Fruit fly (Drosophila melanogaster): ENCODE data around the gene CG10713.

Gene CG10713

DNA sequence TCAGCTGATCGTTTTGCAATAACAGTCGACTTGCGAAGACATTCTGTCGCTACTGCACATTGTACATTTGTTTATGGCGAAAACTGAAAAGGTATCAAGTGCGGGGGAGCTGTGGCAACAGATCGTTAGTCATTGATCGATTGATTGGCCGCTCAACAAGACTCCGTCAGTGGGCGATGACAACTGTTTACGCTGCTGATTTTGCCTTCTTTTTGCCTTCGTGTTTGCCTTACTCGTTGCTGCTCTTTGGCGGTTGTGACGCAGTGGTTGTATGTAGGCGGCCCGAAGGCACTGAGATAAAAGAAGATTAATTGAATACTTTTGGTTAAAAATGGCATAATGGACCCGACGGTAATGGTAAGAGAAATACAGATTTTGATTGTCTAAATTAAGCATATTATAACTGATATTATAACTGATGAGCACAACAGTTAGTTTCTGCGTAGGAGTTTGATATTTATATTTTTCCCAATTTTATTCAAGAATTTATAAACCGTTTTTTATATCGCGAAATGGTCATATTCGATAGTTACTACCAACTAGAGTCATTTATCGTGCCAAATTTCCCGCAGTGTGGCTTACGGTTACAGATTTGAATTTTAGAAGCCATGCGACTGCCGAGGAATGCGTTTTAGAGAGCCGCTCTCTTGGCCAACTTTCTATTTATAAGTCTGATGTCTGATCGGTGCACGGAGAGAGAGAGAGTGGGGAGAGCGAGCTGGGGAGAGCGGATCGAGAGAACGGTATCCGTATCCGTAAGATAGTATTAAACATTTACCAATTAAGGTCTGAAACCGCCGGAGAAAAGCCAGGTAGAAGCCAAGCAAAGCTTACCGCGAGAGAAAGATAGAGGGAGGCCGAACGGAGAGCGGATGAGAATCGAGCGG, 41.8 kb upstream of the CG10713 start (continued):
- TF ChIP-seq CG14050 (GFP tag; IDR thresholded peaks at IDR 0.05) (peak; percentile 75), mirr (GFP tag; optimal IDR thresholded peaks at IDR 0.05) (no peak), scrt (GFP tag; optimal IDR thresholded peaks at IDR 0.05) (peak; percentile 86), CG11398 (GFP tag; optimal IDR thresholded peaks at IDR 0.05) (peak; percentile 35), Elba2 (GFP tag; optimal IDR thresholded peaks at IDR 0.05) (no peak), CG1602 (GFP tag; optimal IDR thresholded peaks at IDR 0.05) (peak; percentile 83), CG15479 (GFP tag; optimal IDR thresholded peaks at IDR 0.05) (no peak), Dek (tag; optimal IDR thresholded peaks at IDR 0.05) (peak; percentile 89), CG13624 (GFP tag; optimal IDR thresholded peaks at IDR 0.05) (peak; percentile 59), CG4282 (GFP tag; optimal IDR thresholded peaks at IDR 0.05) (peak; percentile 14), sd (tag; optimal IDR thresholded peaks at IDR 0.05) (peak; percentile 99), lola (GFP tag; optimal IDR thresholded peaks at IDR 0.05) (peak in 1 of 3 experiments; percentile 84), CG18476 (GFP tag; optimal IDR thresholded peaks at IDR 0.05) (peak; percentile 80), CG13123 (GFP tag; optimal IDR thresholded peaks at IDR 0.05) (peak; percentile 56), pros (GFP tag; optimal IDR thresholded peaks at IDR 0.05) (peak; percentile 10), CG6175 (GFP tag; IDR thresholded peaks at IDR 0.05) (peak; percentile 47; the same call in 1 of the 3 replicates), dysf (GFP tag; IDR thresholded peaks at IDR 0.05) (peak; percentile 94), cwo (GFP tag; optimal IDR thresholded peaks at IDR 0.05) (peak; percentile 88), CG14860 (GFP tag; IDR thresholded peaks at IDR 0.05; ENCODE audit: partially characterized antibody) (no peak), CG10462 (GFP tag; optimal IDR thresholded peaks at IDR 0.05) (peak; percentile 62), Dref (GFP tag; IDR thresholded peaks at IDR 0.05) (no peak), Ravus (GFP tag; IDR thresholded peaks at IDR 0.05) (peak; percentile 45), CG17359 (tag; optimal IDR thresholded peaks at IDR 0.05) (peak; percentile 91), Rfx (GFP tag; IDR thresholded peaks at IDR 0.05) (peak; percentile 88), Hmr (GFP tag; optimal IDR thresholded peaks at IDR 0.05) (peak; percentile 92), CG7357 (GFP tag; IDR thresholded peaks at IDR 0.05) (peak; percentile 78; the same call in 2 of the 3 replicates), crp (GFP tag; optimal IDR thresholded peaks at IDR 0.05) (peak in 1 of 2 experiments; percentile 46), ems (GFP tag; optimal IDR thresholded peaks at IDR 0.05) (peak; percentile 81), CG14014 (GFP tag; IDR thresholded peaks at IDR 0.05) (peak; percentile 79), hkb (optimal IDR thresholded peaks at IDR 0.05) (no peak), hkb (GFP tag; IDR thresholded peaks at IDR 0.05) (peak; percentile 90), pnt (GFP tag; optimal IDR thresholded peaks at IDR 0.05) (peak; percentile 55), CG10209 (GFP tag; optimal IDR thresholded peaks at IDR 0.05) (peak; percentile 93), croc (GFP tag; conservative IDR thresholded peaks at IDR 0.05) (peak; percentile 81), sens-2 (GFP tag; IDR thresholded peaks at IDR 0.05) (no peak; the same call in 1 of the 2 replicates), D (optimal IDR thresholded peaks at IDR 0.05) (no peak), D (GFP tag; optimal IDR thresholded peaks at IDR 0.05) (peak; percentile 92), NFAT (GFP tag; IDR thresholded peaks at IDR 0.05) (peak; percentile 77), CG43689 (GFP tag; IDR thresholded peaks at IDR 0.05) (peak; percentile 60), z (GFP tag; IDR thresholded peaks at IDR 0.05) (no peak), CG8478 (optimal IDR thresholded peaks at IDR 0.05) (no peak), CG4730 (GFP tag; IDR thresholded peaks at IDR 0.05) (peak; percentile 70), CG6791 (GFP tag; IDR thresholded peaks at IDR 0.05; ENCODE audit: partially characterized antibody) (no peak), CG9797 (GFP tag; optimal IDR thresholded peaks at IDR 0.05) (peak; percentile 7), CrebB (tag; optimal IDR thresholded peaks at IDR 0.05) (peak; percentile 56), CG1233 (GFP tag; optimal IDR thresholded peaks at IDR 0.05) (peak; percentile 84), ewg (GFP tag; optimal IDR thresholded peaks at IDR 0.05) (peak; percentile 87), CG8359 (GFP tag; optimal IDR thresholded peaks at IDR 0.05; ENCODE audit: borderline replicate concordance) (peak; percentile 81), ro (GFP tag; IDR thresholded peaks at IDR 0.05) (no peak)
